Fruit fly (Drosophila melanogaster) whole organism, prepupa: ENCODE measurements around the gene GATAe.
A peak's percentile ranks its signal among the peaks of the same experiment; 100 is the strongest.

ENCODE experiments used
- Blimp-1 ChIP-seq: fragments of 200-800 bp; sonication (Bioruptor generic); optimal IDR thresholded peaks from 3 replicates; lab custom pipeline; 2017; ENCODE audit warnings: missing biosample characterization, missing genetic modification characterization, mild to moderate bottlenecking, moderate library complexity, missing genetic modification reagents
- CG10669 ChIP-seq: fragments of 200-800 bp; sonication (Bioruptor generic); optimal IDR thresholded peaks from 3 replicates; lab custom pipeline; 2018; ENCODE audit warnings: missing biosample characterization, mild to moderate bottlenecking, missing genetic modification characterization, moderate library complexity
- CG1621 ChIP-seq: fragments of 200-800 bp; sonication (Bioruptor generic); optimal IDR thresholded peaks from 3 replicates; lab custom pipeline; 2018; ENCODE audit warnings: missing biosample characterization, mild to moderate bottlenecking, missing genetic modification characterization
- CG3032 ChIP-seq: fragments of 200-800 bp; optimal IDR thresholded peaks from 2 replicates; lab custom pipeline; 2019; ENCODE audit warnings: missing biosample characterization, mild to moderate bottlenecking, missing genetic modification characterization, moderate library complexity
- CG32006 ChIP-seq: fragments of 200-800 bp; sonication (Bioruptor generic); optimal IDR thresholded peaks from 3 replicates; lab custom pipeline; 2017; ENCODE audit warnings: missing biosample characterization, mild to moderate bottlenecking, missing genetic modification characterization
- CG34406 ChIP-seq: fragments of 200-800 bp; sonication (Bioruptor generic); optimal IDR thresholded peaks from 3 replicates; lab custom pipeline; 2016; ENCODE audit warnings: missing biosample characterization, missing genetic modification characterization
- CG3919 ChIP-seq: fragments of 200-800 bp; sonication (Bioruptor generic); optimal IDR thresholded peaks from 3 replicates; lab custom pipeline; 2016; ENCODE audit warnings: missing biosample characterization, missing genetic modification characterization
- CG4318 ChIP-seq: fragments of 200-800 bp; sonication (Bioruptor generic); optimal IDR thresholded peaks from 3 replicates; lab custom pipeline; 2017; ENCODE audit warnings: missing biosample characterization, mild to moderate bottlenecking, missing genetic modification characterization
- CG6276 ChIP-seq: fragments of 200-800 bp; sonication (Bioruptor generic); optimal IDR thresholded peaks from 2 replicates; lab custom pipeline; 2017; ENCODE audit warnings: missing biosample characterization, mild to moderate bottlenecking, missing genetic modification characterization
- CG8119 ChIP-seq: fragments of 200-800 bp; sonication (Bioruptor generic); IDR thresholded peaks from 3 replicates; pipeline ENCODE4 v1.3.6; 2022; ENCODE audit warnings: missing biosample characterization, missing genetic modification characterization
- CG8319 ChIP-seq: fragments of 200-800 bp; sonication (Bioruptor generic); optimal IDR thresholded peaks from 3 replicates; lab custom pipeline; 2016; ENCODE audit warnings: missing biosample characterization, missing genetic modification characterization
- CG9139 ChIP-seq: fragments of 200-800 bp; sonication (Bioruptor generic); optimal IDR thresholded peaks from 3 replicates; lab custom pipeline; 2017; ENCODE audit warnings: missing biosample characterization, mild to moderate bottlenecking, missing genetic modification characterization
- Eip75B ChIP-seq: fragments of 200-800 bp; sonication (Bioruptor generic); optimal IDR thresholded peaks from 3 replicates; lab custom pipeline; 2016; ENCODE audit warnings: missing biosample characterization, missing genetic modification characterization
- Eip78C ChIP-seq: fragments of 200-800 bp; sonication (Bioruptor generic); peaks from one replicate; lab custom pipeline; 2016; ENCODE audit warnings: missing biosample characterization, missing genetic modification characterization
- Ets96B ChIP-seq: fragments of 200-800 bp; optimal IDR thresholded peaks from 2 replicates; lab custom pipeline; 2019; ENCODE audit warnings: missing biosample characterization, mild to moderate bottlenecking, missing genetic modification characterization, moderate library complexity
- Met ChIP-seq: fragments of 200-800 bp; sonication (Bioruptor generic); optimal IDR thresholded peaks from 3 replicates; lab custom pipeline; 2016; ENCODE audit warnings: missing biosample characterization, missing genetic modification characterization
- Smox ChIP-seq: fragments of 200-800 bp; sonication (Bioruptor generic); optimal IDR thresholded peaks from 3 replicates; lab custom pipeline; 2016; ENCODE audit warnings: missing biosample characterization, missing genetic modification characterization
- Sox102F ChIP-seq: fragments of 200-800 bp; sonication (Bioruptor generic); optimal IDR thresholded peaks from 2 replicates; lab custom pipeline; 2016; ENCODE audit warnings: missing biosample characterization, mild to moderate bottlenecking, missing genetic modification characterization
- Sox14 ChIP-seq: fragments of 200-800 bp; sonication (Bioruptor generic); optimal IDR thresholded peaks from 3 replicates; lab custom pipeline; 2016; ENCODE audit warnings: missing biosample characterization, missing genetic modification characterization
- acj6 ChIP-seq: fragments of 200-800 bp; sonication (Bioruptor generic); optimal IDR thresholded peaks from 3 replicates; lab custom pipeline; 2016; ENCODE audit warnings: missing biosample characterization, missing genetic modification characterization
- dac ChIP-seq: fragments of 200-800 bp; sonication (Bioruptor generic); optimal IDR thresholded peaks from 2 replicates; lab custom pipeline; 2017; ENCODE audit warnings: missing biosample characterization, mild to moderate bottlenecking, missing genetic modification characterization
- eg ChIP-seq: fragments of 200-800 bp; sonication (Bioruptor generic); IDR thresholded peaks from 3 replicates; pipeline ENCODE4 v1.3.6; 2022; ENCODE audit warnings: missing biosample characterization, missing genetic modification characterization
- fd85E ChIP-seq: fragments of 200-800 bp; sonication (Bioruptor generic); optimal IDR thresholded peaks from 3 replicates; lab custom pipeline; 2016; ENCODE audit warnings: missing biosample characterization, missing genetic modification characterization
- fkh ChIP-seq: fragments of 200-800 bp; sonication (Bioruptor generic); optimal IDR thresholded peaks from 3 replicates; lab custom pipeline; 2017; ENCODE audit warnings: missing biosample characterization, mild to moderate bottlenecking, missing genetic modification characterization, moderate library complexity
- lz ChIP-seq: fragments of 200-800 bp; sonication (Bioruptor generic); optimal IDR thresholded peaks from 3 replicates; lab custom pipeline; 2016; ENCODE audit warnings: missing biosample characterization, missing genetic modification characterization
- pdm3 ChIP-seq: fragments of 200-800 bp; sonication (Bioruptor generic); optimal IDR thresholded peaks from 3 replicates; lab custom pipeline; 2016; ENCODE audit warnings: missing biosample characterization, missing genetic modification characterization
- salr ChIP-seq, 2 experiments: fragments of 200-800 bp; sonication (Bioruptor generic); optimal IDR thresholded peaks; 3 replicates each; lab custom pipeline; 2016 to 2018; ENCODE audit warnings: missing biosample characterization in 2 of 2, missing genetic modification characterization in 2 of 2, mild to moderate bottlenecking in 1 of 2
- ss ChIP-seq, 2 experiments: fragments of 200-800 bp; sonication (Bioruptor generic); optimal IDR thresholded peaks; 2 replicates in 1 of 2; 3 replicates in 1 of 2; lab custom pipeline; 2017 to 2018; ENCODE audit warnings: mild to moderate bottlenecking in 2 of 2, missing biosample characterization in 2 of 2, missing genetic modification characterization in 2 of 2, moderate library complexity in 1 of 2
- svp ChIP-seq: fragments of 200-800 bp; sonication (Bioruptor generic); peaks from one replicate; lab custom pipeline; 2016; ENCODE audit warnings: missing biosample characterization, missing genetic modification characterization
- vri ChIP-seq: fragments of 200-800 bp; sonication (Bioruptor generic); optimal IDR thresholded peaks from 3 replicates; lab custom pipeline; 2016; ENCODE audit warnings: missing biosample characterization, mild to moderate bottlenecking, missing genetic modification characterization

GATAe gene

dm6 chr3R:16010009-16010505, 1.2 kb downstream of the GATAe start:
- TF ChIP-seq fkh (GFP tag; lab: Kevin White, UChicago) (no peak), CG3032 (tag; lab: Kevin White, UChicago) (no peak), Eip75B (no peak), CG10669 (GFP tag; lab: Kevin White, UChicago) (no peak), CG34406 (GFP tag; lab: Kevin White, UChicago) (no peak), Sox102F (no peak), CG9139 (GFP tag; lab: Kevin White, UChicago) (no peak), lz (GFP tag; lab: Kevin White, UChicago) (no peak), CG8119 (GFP tag; lab: Robert Waterston, UW) (no peak), Eip78C (GFP tag; lab: Kevin White, UChicago) (no peak), Smox (GFP tag; lab: Kevin White, UChicago) (no peak)
- TF ChIP-seq, all 60 proteins: peak for 0

dm6 chr3R:16011698-16012332, 2.9 kb downstream of the GATAe start:
- TF ChIP-seq vri: peak; percentile 72
- TF ChIP-seq Sox102F: no peak
- TF ChIP-seq svp (GFP tag; lab: Kevin White, UChicago): no peak
- TF ChIP-seq CG6276 (GFP tag; lab: Kevin White, UChicago): no peak
- peak; percentile 58 for TF ChIP-seq fkh (GFP tag; lab: Kevin White, UChicago)
- TF ChIP-seq, all 60 proteins: peak for 2

dm6 chr3R:16013580-16013979, 4.7 kb downstream of the GATAe start:
- TF ChIP-seq dac (GFP tag; lab: Kevin White, UChicago) (no peak), Sox14 (GFP tag; lab: Kevin White, UChicago) (no peak), CG32006 (GFP tag; lab: Kevin White, UChicago) (no peak), ss (GFP tag; optimal IDR thresholded peaks at IDR 0.05; lab: Kevin White, UChicago) (no peak), Eip75B (no peak), CG9139 (GFP tag; lab: Kevin White, UChicago) (no peak), CG8319 (GFP tag; lab: Kevin White, UChicago) (no peak), Ets96B (tag; lab: Kevin White, UChicago) (no peak), CG1621 (tag; lab: Kevin White, UChicago) (no peak), eg (no peak), CG3032 (tag; lab: Kevin White, UChicago) (no peak), CG3919 (no peak), fd85E (GFP tag; lab: Kevin White, UChicago) (no peak), lz (GFP tag; lab: Kevin White, UChicago) (no peak), salr (GFP tag; optimal IDR thresholded peaks at IDR 0.05; lab: Kevin White, UChicago) (no peak), pdm3 (GFP tag; lab: Kevin White, UChicago) (no peak)

- peak; percentile 0 for TF ChIP-seq vri
- no peak for TF ChIP-seq Met (GFP tag; lab: Kevin White, UChicago)
- TF ChIP-seq fkh (GFP tag; lab: Kevin White, UChicago): peak; percentile 29
Measured at dm6 chr3R:16014573-16014972, 5.7 kb downstream of the GATAe start.

dm6 chr3R:16022005-16022404, 13.1 kb downstream of the GATAe start:
- no peak for TF ChIP-seq Blimp-1
- no peak for TF ChIP-seq vri
- TF ChIP-seq svp (GFP tag; lab: Kevin White, UChicago): peak; percentile 39

- TF ChIP-seq Smox (GFP tag; lab: Kevin White, UChicago) (no peak), CG9139 (GFP tag; lab: Kevin White, UChicago) (no peak), lz (GFP tag; lab: Kevin White, UChicago) (peak; percentile 11), CG4318 (GFP tag; lab: Kevin White, UChicago) (no peak), Eip78C (GFP tag; lab: Kevin White, UChicago) (peak; percentile 63), svp (GFP tag; lab: Kevin White, UChicago) (peak; percentile 63), Met (GFP tag; lab: Kevin White, UChicago) (peak; percentile 1), acj6 (GFP tag; lab: Kevin White, UChicago) (peak; percentile 9)
Measured at dm6 chr3R:16023627-16024026, 14.7 kb downstream of the GATAe start.
